ENCODE assay signal across 5 worm cellular contexts in the genomic region with DNA sequence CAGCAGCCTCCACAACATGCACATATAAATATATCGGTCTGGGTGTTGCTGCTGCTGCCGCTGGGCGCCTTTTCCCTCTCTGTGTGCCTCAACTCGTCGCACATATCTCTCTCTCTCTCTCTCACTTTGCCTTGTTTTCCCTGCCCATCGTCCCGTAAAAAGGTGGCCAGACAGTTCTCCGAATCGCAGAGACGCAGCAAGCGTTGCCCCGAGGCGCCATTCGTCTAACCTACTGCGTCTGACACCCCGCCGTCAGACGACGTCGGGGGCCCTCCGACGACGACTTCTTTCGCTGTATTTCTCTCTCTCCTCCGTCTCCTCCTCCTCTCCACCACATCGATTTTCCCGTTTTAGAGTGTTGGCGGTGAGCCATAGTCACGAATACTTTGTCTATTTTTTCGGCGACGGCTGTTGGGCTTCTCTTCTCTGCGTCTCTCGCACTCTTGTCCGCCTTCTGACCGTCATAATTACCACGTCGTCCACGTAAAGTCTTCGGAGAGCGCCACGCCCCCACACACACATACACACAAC.
A peak's percentile ranks its signal among the peaks of the same experiment; 100 is the strongest.
TF ChIP-seq lines count a peak whose summit lies in the region.

Gene B0348.10, minus strand, starts transcription at position 24 of the 531 bp plus-strand sequence.

TF ChIP-seq in whole organism, L1 larva, 84 proteins besides CTCF, POLR2A, EP300 and RAD21 (continues in another document):
- TF ChIP-seq nhr-47 (tag; optimal IDR thresholded peaks at IDR 0.05; lab: Kevin White, UChicago) (peak; percentile 90), ama-1 (optimal IDR thresholded peaks at IDR 0.05; lab: Kevin White, UChicago) (peak; percentile 2), egl-13 (tag; optimal IDR thresholded peaks at IDR 0.05; lab: Kevin White, UChicago) (peak; percentile 85), hpl-2 (GFP tag; optimal IDR thresholded peaks at IDR 0.05; lab: Kevin White, UChicago) (peak; percentile 45), nhr-28 (tag; optimal IDR thresholded peaks at IDR 0.05; lab: Kevin White, UChicago) (no peak), egl-27 (tag; optimal IDR thresholded peaks at IDR 0.05; lab: Kevin White, UChicago) (no peak), snpc-4 (tag; optimal IDR thresholded peaks at IDR 0.05; lab: Kevin White, UChicago) (no peak), ceh-90 (tag; optimal IDR thresholded peaks at IDR 0.05; lab: Kevin White, UChicago) (no peak), nhr-77 (tag; optimal IDR thresholded peaks at IDR 0.05; lab: Kevin White, UChicago) (peak; percentile 10), sup-37 (GFP tag; optimal IDR thresholded peaks at IDR 0.05; lab: Kevin White, UChicago) (no peak), mdl-1 (tag; optimal IDR thresholded peaks at IDR 0.05; lab: Kevin White, UChicago) (peak in 1 of 2 experiments; percentile 41), lsy-2 (tag; optimal IDR thresholded peaks at IDR 0.05; lab: Kevin White, UChicago) (peak; percentile 69 to 79), ztf-4 (tag; optimal IDR thresholded peaks at IDR 0.05; lab: Kevin White, UChicago) (peak; percentile 78), ceh-82 (tag; optimal IDR thresholded peaks at IDR 0.05; lab: Kevin White, UChicago) (peak; percentile 34 to 81 (median 70)), unc-98 (GFP tag; IDR thresholded peaks at IDR 0.05; lab: Robert Waterston, UW) (no peak), unc-130 (tag; optimal IDR thresholded peaks at IDR 0.05; lab: Kevin White, UChicago) (no peak), dsc-1 (tag; optimal IDR thresholded peaks at IDR 0.05; lab: Kevin White, UChicago) (peak; percentile 62)

TF ChIP-seq in whole organism, L3 larva, 47 proteins besides CTCF, POLR2A, EP300 and RAD21 (continues in another document):
- TF ChIP-seq unc-39 (tag; optimal IDR thresholded peaks at IDR 0.05; lab: Kevin White, UChicago) (no peak), nhr-43 (tag; optimal IDR thresholded peaks at IDR 0.05; lab: Kevin White, UChicago; ENCODE audit: poor library complexity, severe bottlenecking) (peak; percentile 35), nhr-77 (tag; optimal IDR thresholded peaks at IDR 0.05; lab: Kevin White, UChicago) (no peak), lin-39 (tag; optimal IDR thresholded peaks at IDR 0.05; lab: Kevin White, UChicago) (peak; percentile 69), eor-1 (tag; optimal IDR thresholded peaks at IDR 0.05; lab: Kevin White, UChicago) (no peak), egl-5 (tag; optimal IDR thresholded peaks at IDR 0.05; lab: Kevin White, UChicago) (no peak), snpc-4 (tag; optimal IDR thresholded peaks at IDR 0.05; lab: Kevin White, UChicago) (no peak), ceh-82 (tag; optimal IDR thresholded peaks at IDR 0.05; lab: Kevin White, UChicago) (peak; percentile 15), pha-4 (tag; optimal IDR thresholded peaks at IDR 0.05; lab: Kevin White, UChicago) (peak; percentile 51), hmg-11 (tag; optimal IDR thresholded peaks at IDR 0.05; lab: Kevin White, UChicago) (peak; percentile 92), fos-1 (tag; optimal IDR thresholded peaks at IDR 0.05; lab: Kevin White, UChicago) (peak; percentile 31), fkh-10 (GFP tag; optimal IDR thresholded peaks at IDR 0.05; lab: Kevin White, UChicago) (peak; percentile 45), nhr-12 (tag; optimal IDR thresholded peaks at IDR 0.05; lab: Kevin White, UChicago) (no peak), nhr-23 (tag; optimal IDR thresholded peaks at IDR 0.05; lab: Kevin White, UChicago) (no peak), ztf-4 (tag; optimal IDR thresholded peaks at IDR 0.05; lab: Kevin White, UChicago) (no peak), elt-1 (tag; optimal IDR thresholded peaks at IDR 0.05; lab: Kevin White, UChicago) (no peak), ceh-28 (tag; optimal IDR thresholded peaks at IDR 0.05; lab: Kevin White, UChicago) (peak; percentile 77), lsy-12 (tag; optimal IDR thresholded peaks at IDR 0.05; lab: Kevin White, UChicago) (peak; percentile 48)

TF ChIP-seq in whole organism, early embryonic, 17 proteins besides CTCF, POLR2A, EP300 and RAD21:
- TF ChIP-seq F13C5.2 (tag; optimal IDR thresholded peaks at IDR 0.05; lab: Kevin White, UChicago) (peak; percentile 50), tra-4 (tag; optimal IDR thresholded peaks at IDR 0.05; lab: Kevin White, UChicago) (no peak), ceh-36 (tag; optimal IDR thresholded peaks at IDR 0.05; lab: Kevin White, UChicago) (no peak), hmbx-1 (tag; optimal IDR thresholded peaks at IDR 0.05; lab: Kevin White, UChicago) (no peak), tbx-11 (GFP tag; IDR thresholded peaks at IDR 0.05; lab: Robert Waterston, UW) (no peak), sea-1 (GFP tag; conservative IDR thresholded peaks at IDR 0.05; lab: Robert Waterston, UW) (no peak), ets-7 (tag; optimal IDR thresholded peaks at IDR 0.05; lab: Kevin White, UChicago) (peak; percentile 38), flt-1 (GFP tag; IDR thresholded peaks at IDR 0.05; lab: Robert Waterston, UW) (no peak), hmg-4 (GFP tag; optimal IDR thresholded peaks at IDR 0.05; lab: Kevin White, UChicago) (peak; percentile 62), aly-1 (tag; optimal IDR thresholded peaks at IDR 0.05; lab: Kevin White, UChicago) (peak; percentile 28), pes-1 (GFP tag; IDR thresholded peaks at IDR 0.05; lab: Robert Waterston, UW) (no peak), hnd-1 (tag; optimal IDR thresholded peaks at IDR 0.05; lab: Kevin White, UChicago) (no peak), tbx-37 (GFP tag; conservative IDR thresholded peaks at IDR 0.05; lab: Robert Waterston, UW) (no peak), ama-1 (optimal IDR thresholded peaks at IDR 0.05; lab: Kevin White, UChicago) (no peak)

TF ChIP-seq in whole organism, midembryonic, 9 proteins besides CTCF, POLR2A, EP300 and RAD21:
- TF ChIP-seq ztf-23 (GFP tag; IDR thresholded peaks at IDR 0.05; lab: Robert Waterston, UW) = peak; percentile 44; the same call in 1 of the 2 replicates
- TF ChIP-seq cog-1 (tag; optimal IDR thresholded peaks at IDR 0.05; lab: Kevin White, UChicago) = peak; percentile 50
- TF ChIP-seq tab-1 (GFP tag; IDR thresholded peaks at IDR 0.05; lab: Robert Waterston, UW) = 0 out of 2 replicates have a peak, but pooled peaks have one; percentile 50
- no peak for TF ChIP-seq ztf-29 (GFP tag; IDR thresholded peaks at IDR 0.05; lab: Robert Waterston, UW)
- no peak for TF ChIP-seq ref-1 (GFP tag; conservative IDR thresholded peaks at IDR 0.05; lab: Robert Waterston, UW)
- no peak for TF ChIP-seq klf-2 (GFP tag; conservative IDR thresholded peaks at IDR 0.05; lab: Robert Waterston, UW)
- peak; percentile 26; the same call in 1 of the 2 replicates for TF ChIP-seq T22C8.4 (GFP tag; IDR thresholded peaks at IDR 0.05; lab: Robert Waterston, UW)
- no peak for TF ChIP-seq med-1 (GFP tag; optimal IDR thresholded peaks at IDR 0.05; lab: Kevin White, UChicago; ENCODE audit: insufficient read depth)
- TF ChIP-seq flt-1 (GFP tag; IDR thresholded peaks at IDR 0.05; lab: Robert Waterston, UW) = no peak

TF ChIP-seq in whole organism, young adult, 124 proteins besides CTCF, POLR2A, EP300 and RAD21 (continues in another document):
- TF ChIP-seq dox-1 (GFP tag; IDR thresholded peaks at IDR 0.05; lab: Robert Waterston, UW) (peak; percentile 84), lin-40 (tag; optimal IDR thresholded peaks at IDR 0.05; lab: Kevin White, UChicago) (peak; percentile 62), dpl-1 (GFP tag; optimal IDR thresholded peaks at IDR 0.05; lab: Kevin White, UChicago) (peak; percentile 33), ama-1 (optimal IDR thresholded peaks at IDR 0.05; lab: Kevin White, UChicago) (no peak), ama-1 (GFP tag; optimal IDR thresholded peaks at IDR 0.05; lab: Kevin White, UChicago) (no peak), K12H6.12 (tag; optimal IDR thresholded peaks at IDR 0.05; lab: Kevin White, UChicago) (peak; percentile 93), rcor-1 (GFP tag; IDR thresholded peaks at IDR 0.05; lab: Robert Waterston, UW) (peak; percentile 37; the same call in 1 of the 2 replicates), B0035.1 (tag; optimal IDR thresholded peaks at IDR 0.05; lab: Kevin White, UChicago) (no peak), somi-1 (GFP tag; optimal IDR thresholded peaks at IDR 0.05; lab: Kevin White, UChicago) (peak; percentile 18), zfh-2 (GFP tag; conservative IDR thresholded peaks at IDR 0.05; lab: Robert Waterston, UW) (peak; percentile 99), ztf-3 (GFP tag; optimal IDR thresholded peaks at IDR 0.05; lab: Kevin White, UChicago) (peak; percentile 14), attf-3 (GFP tag; conservative IDR thresholded peaks at IDR 0.05; lab: Robert Waterston, UW) (0 out of 2 replicates have a peak, but pooled peaks have one; percentile 25), repo-1 (tag; optimal IDR thresholded peaks at IDR 0.05; lab: Kevin White, UChicago) (no peak), lag-1 (GFP tag; IDR thresholded peaks at IDR 0.05; lab: Robert Waterston, UW) (no peak), mes-4 (tag; optimal IDR thresholded peaks at IDR 0.05; lab: Kevin White, UChicago) (no peak), attf-6 (GFP tag; IDR thresholded peaks at IDR 0.05; lab: Robert Waterston, UW) (no peak), ztf-18 (tag; optimal IDR thresholded peaks at IDR 0.05; lab: Kevin White, UChicago) (peak; percentile 33), mcd-1 (GFP tag; IDR thresholded peaks at IDR 0.05; lab: Robert Waterston, UW) (peak; percentile 69), unc-130 (GFP tag; optimal IDR thresholded peaks at IDR 0.05; lab: Kevin White, UChicago) (no peak), lin-35 (GFP tag; optimal IDR thresholded peaks at IDR 0.05; lab: Kevin White, UChicago) (peak in 2 of 3 experiments; percentile 14 to 61), efl-1 (GFP tag; optimal IDR thresholded peaks at IDR 0.05; lab: Kevin White, UChicago) (peak; percentile 8), hsf-1 (GFP tag; IDR thresholded peaks at IDR 0.05; lab: Robert Waterston, UW) (no peak), ztf-22 (GFP tag; optimal IDR thresholded peaks at IDR 0.05; lab: Kevin White, UChicago) (no peak), sdz-38 (tag; optimal IDR thresholded peaks at IDR 0.05; lab: Kevin White, UChicago) (no peak), hmg-1.2 (GFP tag; IDR thresholded peaks at IDR 0.05; lab: Robert Waterston, UW) (peak; percentile 80), Y53F4B.3 (GFP tag; IDR thresholded peaks at IDR 0.05; lab: Robert Waterston, UW) (no peak), Y95B8A.8 (GFP tag; IDR thresholded peaks at IDR 0.05; lab: Robert Waterston, UW) (no peak), mel-28 (tag; optimal IDR thresholded peaks at IDR 0.05; lab: Kevin White, UChicago; ENCODE audit: borderline replicate concordance) (no peak), egl-44 (GFP tag; IDR thresholded peaks at IDR 0.05; lab: Robert Waterston, UW) (peak; percentile 59), attf-5 (GFP tag; optimal IDR thresholded peaks at IDR 0.05; lab: Kevin White, UChicago) (peak; percentile 88), sea-2 (GFP tag; IDR thresholded peaks at IDR 0.05; lab: Robert Waterston, UW) (no peak), ccch-3 (GFP tag; optimal IDR thresholded peaks at IDR 0.05; lab: Kevin White, UChicago) (no peak), F57A8.1 (GFP tag; optimal IDR thresholded peaks at IDR 0.05; lab: Kevin White, UChicago) (peak; percentile 18), ceh-91 (GFP tag; IDR thresholded peaks at IDR 0.05; lab: Robert Waterston, UW) (no peak), D2030.7 (GFP tag; IDR thresholded peaks at IDR 0.05; lab: Robert Waterston, UW) (peak; percentile 21; the same call in 1 of the 2 replicates)

Comparison
In these comparisons a context has a peak if more than half of its experiments do, and no peak if none do; other contexts are left out.
1. Of the 8 proteins assayed by ChIP-seq in both whole organism, young adult and whole organism, L1 larva: peak only in whole organism, young adult: snpc-4; only in whole organism, L1 larva: ama-1 and nhr-90; in both: dpl-1, efl-1 and lin-35; in neither: 2.